Fruit fly (Drosophila melanogaster) whole organism, embryonic: Measurements from ENCODE around the gene mRpS35.

ENCODE experiments used
- BEAF-32 ChIP-seq: fragments of 200-800 bp; sonication (Bioruptor generic); optimal IDR thresholded peaks from 3 replicates; lab custom pipeline; 2017; ENCODE audit warnings: missing biosample characterization, missing genetic modification characterization, mild to moderate bottlenecking, moderate library complexity, missing genetic modification reagents
- CG10147 ChIP-seq: fragments of 200-800 bp; sonication (Bioruptor generic); optimal IDR thresholded peaks from 2 replicates; lab custom pipeline; 2019; ENCODE audit warnings: missing biosample characterization, mild to moderate bottlenecking, missing genetic modification characterization, moderate library complexity
- CG10321 ChIP-seq: fragments of 200-800 bp; sonication (Bioruptor generic); IDR thresholded peaks from 2 replicates; pipeline ENCODE4 v1.3.6; 2022; ENCODE audit warnings: missing biosample characterization, missing genetic modification characterization
- CG14014 ChIP-seq: fragments of 200-800 bp; sonication (Bioruptor generic); IDR thresholded peaks from 2 replicates; pipeline ENCODE4 v1.3.6; 2022; ENCODE audit warnings: missing biosample characterization, missing genetic modification characterization
- CG15269 ChIP-seq: fragments of 200-800 bp; sonication (Bioruptor generic); optimal IDR thresholded peaks from 2 replicates; lab custom pipeline; 2018; ENCODE audit warnings: missing biosample characterization, mild to moderate bottlenecking, missing genetic modification characterization, moderate library complexity
- CG1602 ChIP-seq: fragments of 200-800 bp; sonication (Bioruptor generic); optimal IDR thresholded peaks from 3 replicates; lab custom pipeline; 2016; ENCODE audit warnings: missing biosample characterization, missing genetic modification characterization
- CG16779 ChIP-seq: fragments of 200-800 bp; sonication (Bioruptor generic); IDR thresholded peaks from 2 replicates; pipeline ENCODE4 v1.3.6; 2022; ENCODE audit warnings: missing biosample characterization, missing genetic modification characterization
- CG17829 ChIP-seq: fragments of 200-800 bp; optimal IDR thresholded peaks from 2 replicates; lab custom pipeline; 2019; ENCODE audit warnings: missing biosample characterization, mild to moderate bottlenecking, missing genetic modification characterization, moderate library complexity
- CG18262 ChIP-seq: fragments of 200-800 bp; optimal IDR thresholded peaks from 3 replicates; lab custom pipeline; 2019; ENCODE audit warnings: missing biosample characterization, mild to moderate bottlenecking, missing genetic modification characterization, moderate library complexity
- CG2116 ChIP-seq: fragments of 200-800 bp; sonication (Bioruptor generic); optimal IDR thresholded peaks from 3 replicates; lab custom pipeline; 2018; ENCODE audit warnings: missing biosample characterization, mild to moderate bottlenecking, missing genetic modification characterization
- CG34376 ChIP-seq: fragments of 200-800 bp; sonication (Bioruptor generic); optimal IDR thresholded peaks from 2 replicates; lab custom pipeline; 2018; ENCODE audit warnings: missing biosample characterization, mild to moderate bottlenecking, missing genetic modification characterization
- CG43689 ChIP-seq: fragments of 200-800 bp; sonication (Bioruptor generic); IDR thresholded peaks from 2 replicates; pipeline ENCODE4 v1.3.6; 2022; ENCODE audit warnings: missing biosample characterization, missing genetic modification characterization
- CG4617 ChIP-seq: fragments of 200-800 bp; sonication (Bioruptor generic); optimal IDR thresholded peaks from 3 replicates; lab custom pipeline; 2016; ENCODE audit warnings: missing biosample characterization, missing genetic modification characterization, borderline replicate concordance
- CG4730 ChIP-seq: fragments of 200-800 bp; sonication (Bioruptor generic); IDR thresholded peaks from 2 replicates; pipeline ENCODE4 v1.3.6; 2022; ENCODE audit warnings: missing biosample characterization, missing genetic modification characterization
- CG7928 ChIP-seq: fragments of 200-800 bp; sonication (Bioruptor generic); optimal IDR thresholded peaks from 2 replicates; lab custom pipeline; 2017; ENCODE audit warnings: missing biosample characterization, mild to moderate bottlenecking, missing genetic modification characterization
- CG7987 ChIP-seq: fragments of 200-800 bp; sonication (Bioruptor generic); optimal IDR thresholded peaks from 2 replicates; lab custom pipeline; 2018; ENCODE audit warnings: missing biosample characterization, mild to moderate bottlenecking, missing genetic modification characterization, moderate library complexity
- CG8089 ChIP-seq: fragments of 200-800 bp; sonication (Bioruptor generic); optimal IDR thresholded peaks from 3 replicates; lab custom pipeline; 2016; ENCODE audit warnings: missing biosample characterization, missing genetic modification characterization
- CG8388 ChIP-seq: fragments of 200-800 bp; sonication (Bioruptor generic); optimal IDR thresholded peaks from 2 replicates; lab custom pipeline; 2019; ENCODE audit warnings: missing biosample characterization, mild to moderate bottlenecking, missing genetic modification characterization, moderate library complexity
- CG9437 ChIP-seq: fragments of 200-800 bp; sonication (Bioruptor generic); optimal IDR thresholded peaks from 2 replicates; lab custom pipeline; 2018; ENCODE audit warnings: missing biosample characterization, mild to moderate bottlenecking, missing genetic modification characterization
- CG9817 ChIP-seq: fragments of 200-800 bp; sonication (Bioruptor generic); optimal IDR thresholded peaks from 2 replicates; lab custom pipeline; 2018; ENCODE audit warnings: missing biosample characterization, mild to moderate bottlenecking, missing genetic modification characterization, moderate library complexity
- D ChIP-seq, 2 experiments: fragments of 200-800 bp in 1 of 2; fragments of >200 bp in 1 of 2; sonication (Bioruptor generic) in 1 of 2; optimal IDR thresholded peaks; 2 replicates in 1 of 2; 3 replicates in 1 of 2; lab custom pipeline; 2017; ENCODE audit warnings: mild to moderate bottlenecking in 1 of 2, missing biosample characterization in 1 of 2, missing genetic modification characterization in 1 of 2, missing genetic modification reagents in 1 of 2
- D19A ChIP-seq: fragments of 200-800 bp; optimal IDR thresholded peaks from 3 replicates; lab custom pipeline; 2019; ENCODE audit warnings: missing biosample characterization, mild to moderate bottlenecking, missing genetic modification characterization, moderate library complexity
- Dek ChIP-seq: fragments of 200-800 bp; sonication (Bioruptor generic); optimal IDR thresholded peaks from 3 replicates; lab custom pipeline; 2019; ENCODE audit warnings: missing biosample characterization, mild to moderate bottlenecking, missing genetic modification characterization, moderate library complexity
- Fer3 ChIP-seq: fragments of 200-800 bp; sonication (Bioruptor generic); optimal IDR thresholded peaks from 2 replicates; lab custom pipeline; 2018; ENCODE audit warnings: missing biosample characterization, mild to moderate bottlenecking, missing genetic modification characterization, moderate library complexity
- Hey ChIP-seq: fragments of 200-800 bp; sonication (Bioruptor generic); optimal IDR thresholded peaks from 3 replicates; lab custom pipeline; 2018; ENCODE audit warnings: missing biosample characterization, mild to moderate bottlenecking, missing genetic modification characterization
- Hr51 ChIP-seq, 2 experiments: fragments of 200-800 bp; sonication (Bioruptor generic); optimal IDR thresholded peaks; 2 replicates in 1 of 2; 3 replicates in 1 of 2; lab custom pipeline; 2016 to 2018; ENCODE audit warnings: missing biosample characterization in 2 of 2, missing genetic modification characterization in 2 of 2, mild to moderate bottlenecking in 1 of 2, moderate library complexity in 1 of 2
- Oaz ChIP-seq: fragments of 200-800 bp; sonication (Bioruptor generic); IDR thresholded peaks from 2 replicates; pipeline ENCODE4 v1.3.6; 2022; ENCODE audit warnings: missing biosample characterization, missing genetic modification characterization
- Ptx1 ChIP-seq: fragments of 200-800 bp; sonication (Bioruptor generic); IDR thresholded peaks from 2 replicates; pipeline ENCODE4 v1.3.6; 2022; ENCODE audit warnings: missing biosample characterization, missing genetic modification characterization
- Side ChIP-seq: fragments of 200-800 bp; sonication (Bioruptor generic); optimal IDR thresholded peaks from 2 replicates; lab custom pipeline; 2016; ENCODE audit warnings: missing biosample characterization, missing genetic modification characterization
- ci ChIP-seq: fragments of 200-800 bp; sonication (Bioruptor generic); IDR thresholded peaks from 3 replicates; pipeline ENCODE4 v1.3.6; 2022; ENCODE audit warnings: missing biosample characterization, missing genetic modification characterization
- corto ChIP-seq: fragments of 200-800 bp; sonication (Bioruptor generic); optimal IDR thresholded peaks from 2 replicates; lab custom pipeline; 2016; ENCODE audit warnings: missing biosample characterization, mild to moderate bottlenecking, missing genetic modification characterization, moderate library complexity
- crol ChIP-seq: fragments of 200-800 bp; sonication (Bioruptor generic); IDR thresholded peaks from 2 replicates; pipeline ENCODE4 v1.3.6; 2022; ENCODE audit warnings: missing biosample characterization, missing genetic modification characterization
- da ChIP-seq: fragments of 200-800 bp; sonication (Bioruptor generic); optimal IDR thresholded peaks from 2 replicates; lab custom pipeline; 2016; ENCODE audit warnings: missing biosample characterization, missing genetic modification characterization
- exex ChIP-seq: fragments of 200-800 bp; sonication (Bioruptor generic); optimal IDR thresholded peaks from 4 replicates; lab custom pipeline; 2018; ENCODE audit warnings: missing biosample characterization, mild to moderate bottlenecking, missing genetic modification characterization, moderate library complexity
- fd3F ChIP-seq: fragments of 200-800 bp; sonication (Bioruptor generic); optimal IDR thresholded peaks from 2 replicates; lab custom pipeline; 2018; ENCODE audit warnings: missing biosample characterization, mild to moderate bottlenecking, missing genetic modification characterization, moderate library complexity
- ftz-f1 ChIP-seq: fragments of 200-800 bp; sonication (Bioruptor generic); optimal IDR thresholded peaks from 2 replicates; lab custom pipeline; 2016; ENCODE audit warnings: missing biosample characterization, missing genetic modification characterization
- jigr1 ChIP-seq: fragments of 200-800 bp; sonication (Bioruptor generic); IDR thresholded peaks from 3 replicates; pipeline ENCODE4 v1.3.6; 2022; ENCODE audit warnings: missing biosample characterization, missing genetic modification characterization
- ken ChIP-seq: fragments of 200-800 bp; sonication (Bioruptor generic); IDR thresholded peaks from 3 replicates; pipeline ENCODE4 v1.3.6; 2022; ENCODE audit warnings: missing biosample characterization, missing genetic modification characterization
- lbe ChIP-seq: fragments of 200-800 bp; sonication (Bioruptor generic); optimal IDR thresholded peaks from 2 replicates; lab custom pipeline; 2016; ENCODE audit warnings: missing biosample characterization, mild to moderate bottlenecking, missing genetic modification characterization
- lilli ChIP-seq: fragments of 200-800 bp; sonication (Bioruptor generic); optimal IDR thresholded peaks from 3 replicates; lab custom pipeline; 2016; ENCODE audit warnings: missing biosample characterization, missing genetic modification characterization
- luna ChIP-seq: fragments of 200-800 bp; sonication (Bioruptor generic); optimal IDR thresholded peaks from 2 replicates; lab custom pipeline; 2016; ENCODE audit warnings: missing biosample characterization, missing genetic modification characterization
- mam ChIP-seq: fragments of 200-800 bp; sonication (Bioruptor generic); optimal IDR thresholded peaks from 3 replicates; lab custom pipeline; 2016; ENCODE audit warnings: missing biosample characterization, missing genetic modification characterization
- row ChIP-seq: fragments of 200-800 bp; sonication (Bioruptor generic); IDR thresholded peaks from 3 replicates; pipeline ENCODE4 v1.3.6; 2022; ENCODE audit warnings: missing biosample characterization, missing genetic modification characterization
- schlank ChIP-seq: fragments of 200-800 bp; sonication (Bioruptor generic); optimal IDR thresholded peaks from 2 replicates; lab custom pipeline; 2018; ENCODE audit warnings: missing biosample characterization, mild to moderate bottlenecking, missing genetic modification characterization
- sima ChIP-seq: fragments of 200-800 bp; sonication (Bioruptor generic); optimal IDR thresholded peaks from 2 replicates; lab custom pipeline; 2016; ENCODE audit warnings: missing biosample characterization, missing genetic modification characterization
- sisA ChIP-seq: fragments of 200-800 bp; sonication (Bioruptor generic); IDR thresholded peaks from 2 replicates; pipeline ENCODE4 v1.3.6; 2022; ENCODE audit warnings: missing biosample characterization, missing genetic modification characterization
- slou ChIP-seq: fragments of 200-800 bp; sonication (Bioruptor generic); optimal IDR thresholded peaks from 3 replicates; lab custom pipeline; 2016; ENCODE audit warnings: missing biosample characterization, missing genetic modification characterization
- so ChIP-seq: fragments of 200-800 bp; sonication (Bioruptor generic); IDR thresholded peaks from 3 replicates; pipeline ENCODE4 v1.3.6; 2022; ENCODE audit warnings: missing biosample characterization, missing genetic modification characterization
- stc ChIP-seq: fragments of 200-800 bp; sonication (Bioruptor generic); IDR thresholded peaks from 2 replicates; pipeline ENCODE4 v1.3.6; 2022; ENCODE audit warnings: missing biosample characterization, missing genetic modification characterization
- yki ChIP-seq: fragments of >200 bp; optimal IDR thresholded peaks from 3 replicates; lab custom pipeline; 2018
- zfh2 ChIP-seq: fragments of 200-800 bp; sonication (Bioruptor generic); optimal IDR thresholded peaks from 2 replicates; lab custom pipeline; 2016; ENCODE audit warnings: missing biosample characterization, missing genetic modification characterization

mRpS35 gene

DNA sequence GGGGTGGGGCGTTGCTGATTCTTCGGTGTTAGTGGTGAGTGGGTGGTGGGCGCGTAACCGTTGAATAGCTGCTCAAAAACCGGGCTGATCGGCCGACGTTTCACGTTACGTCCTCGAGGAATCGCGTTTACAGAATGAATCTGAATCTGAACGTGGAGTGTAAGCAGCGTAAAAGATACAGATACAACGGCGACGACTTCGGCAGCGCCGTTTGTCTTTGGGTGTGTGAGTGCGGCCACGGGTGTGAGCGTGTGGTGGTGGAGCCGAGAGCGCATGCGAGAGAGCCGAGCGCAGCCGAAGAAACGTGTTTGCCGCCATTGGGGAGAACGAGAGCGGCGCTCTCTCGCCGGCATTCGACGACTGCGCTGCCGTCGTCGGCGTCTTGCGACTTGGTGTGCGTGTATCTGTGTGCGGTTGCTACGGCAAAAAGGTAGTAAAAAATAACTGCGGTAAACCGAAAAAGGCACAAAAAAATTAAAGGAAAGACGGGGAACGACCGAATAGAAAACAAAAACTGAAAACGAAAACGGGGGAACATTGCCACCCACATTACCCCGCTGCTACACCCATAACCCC lies 40.3 kb downstream of the mRpS35 start (continued):
- TF ChIP-seq Hr51 (GFP tag; optimal IDR thresholded peaks at IDR 0.05; lab: Kevin White, UChicago) (peak in 1 of 2 experiments; percentile 4), row (no peak; the same call in 2 of the 3 replicates), CG18262 (tag; lab: Kevin White, UChicago) (peak; percentile 2), stc (GFP tag; lab: Robert Waterston, UW) (no peak), CG10147 (GFP tag; lab: Kevin White, UChicago) (no peak), Fer3 (tag; lab: Kevin White, UChicago) (no peak), yki (lab: Kevin White, UChicago) (peak; percentile 91), slou (no peak), CG34376 (GFP tag; lab: Kevin White, UChicago) (peak; percentile 87), crol (peak; percentile 62), Oaz (no peak), schlank (no peak), D19A (tag; lab: Kevin White, UChicago) (peak; percentile 48), CG43689 (no peak), CG10321 (GFP tag; lab: Robert Waterston, UW) (peak; percentile 31; the same call in 1 of the 2 replicates), ci (peak; percentile 78), CG8089 (GFP tag; lab: Kevin White, UChicago) (no peak), Hey (no peak), BEAF-32 (GFP tag; lab: Kevin White, UChicago) (no peak), ken (peak; percentile 6; the same call in 1 of the 3 replicates), exex (peak; percentile 35), CG9817 (tag; lab: Kevin White, UChicago) (no peak), CG7928 (GFP tag; lab: Kevin White, UChicago) (no peak), CG17829 (tag; lab: Kevin White, UChicago) (peak; percentile 38), D (optimal IDR thresholded peaks at IDR 0.05; lab: Kevin White, UChicago) (no peak), D (GFP tag; optimal IDR thresholded peaks at IDR 0.05; lab: Kevin White, UChicago) (no peak), CG1602 (no peak), luna (no peak), sisA (GFP tag; lab: Robert Waterston, UW) (no peak), zfh2 (no peak), CG4730 (GFP tag; lab: Robert Waterston, UW) (no peak), da (no peak), lbe (GFP tag; lab: Kevin White, UChicago) (peak; percentile 17), corto (GFP tag; lab: Kevin White, UChicago) (peak; percentile 71), jigr1 (no peak), CG7987 (GFP tag; lab: Kevin White, UChicago) (peak; percentile 39), CG9437 (GFP tag; lab: Kevin White, UChicago) (peak; percentile 66), Ptx1 (GFP tag; lab: Robert Waterston, UW) (no peak), fd3F (GFP tag; lab: Kevin White, UChicago) (no peak), sima (GFP tag; lab: Kevin White, UChicago) (no peak), CG16779 (GFP tag; lab: Robert Waterston, UW) (no peak), CG15269 (tag; lab: Kevin White, UChicago) (no peak), CG2116 (GFP tag; lab: Kevin White, UChicago) (no peak), so (peak; percentile 78; the same call in 2 of the 3 replicates), Side (peak; percentile 46), ftz-f1 (GFP tag; lab: Kevin White, UChicago) (peak; percentile 32), CG4617 (GFP tag; lab: Kevin White, UChicago) (no peak), CG14014 (GFP tag; lab: Robert Waterston, UW) (no peak), mam (GFP tag; lab: Kevin White, UChicago) (no peak), Dek (tag; lab: Kevin White, UChicago) (no peak), CG8388 (no peak), lilli (GFP tag; lab: Kevin White, UChicago) (no peak)
